Worm (Caenorhabditis elegans): ENCODE results near the gene srx-82.

The srx-82 gene

ce11 chrV:11543564-11543963, 46.0 kb upstream of the srx-82 start, which contains the start of gene F38B7.2:
F38B7.2 (plus strand) TSS chrV:11543963.
- TF ChIP-seq lin-15B (tag; optimal IDR thresholded peaks at IDR 0.05) (no peak), spr-1 (tag; optimal IDR thresholded peaks at IDR 0.05) (no peak), nhr-28 (tag; optimal IDR thresholded peaks at IDR 0.05) (peak; percentile 4), hlh-30 (tag; optimal IDR thresholded peaks at IDR 0.05; ENCODE audit: insufficient read depth) (peak; percentile 3), egl-43 (GFP tag; IDR thresholded peaks at IDR 0.05) (no peak), nhr-25 (tag; optimal IDR thresholded peaks at IDR 0.05; ENCODE audit: borderline replicate concordance, insufficient read depth) (peak; percentile 43), hlh-11 (tag; optimal IDR thresholded peaks at IDR 0.05) (peak; percentile 12), Y105C5A.15 (GFP tag; IDR thresholded peaks at IDR 0.05) (no peak), nhr-10 (tag; optimal IDR thresholded peaks at IDR 0.05) (peak; percentile 30), aha-1 (tag) (peak; percentile 49), unc-62 (GFP tag; optimal IDR thresholded peaks at IDR 0.05 in 1 of 2) (peak in 1 of 2 experiments; percentile 71), unc-62 (tag; optimal IDR thresholded peaks at IDR 0.05) (no peak), nhr-237 (tag; optimal IDR thresholded peaks at IDR 0.05) (no peak), nhr-48 (tag; optimal IDR thresholded peaks at IDR 0.05) (peak; percentile 66), Y48G9A.11 (GFP tag; IDR thresholded peaks at IDR 0.05) (no peak)

- TF ChIP-seq aha-1 (tag) (peak; percentile 49), ces-1 (GFP tag; optimal IDR thresholded peaks at IDR 0.05) (no peak)
These were observed 44.3 kb upstream of the srx-82 start, which contains the start of gene F38B7.10 for ce11 chrV:11545227-11545626. F38B7.10 (plus strand) TSS chrV:11545527.

DNA sequence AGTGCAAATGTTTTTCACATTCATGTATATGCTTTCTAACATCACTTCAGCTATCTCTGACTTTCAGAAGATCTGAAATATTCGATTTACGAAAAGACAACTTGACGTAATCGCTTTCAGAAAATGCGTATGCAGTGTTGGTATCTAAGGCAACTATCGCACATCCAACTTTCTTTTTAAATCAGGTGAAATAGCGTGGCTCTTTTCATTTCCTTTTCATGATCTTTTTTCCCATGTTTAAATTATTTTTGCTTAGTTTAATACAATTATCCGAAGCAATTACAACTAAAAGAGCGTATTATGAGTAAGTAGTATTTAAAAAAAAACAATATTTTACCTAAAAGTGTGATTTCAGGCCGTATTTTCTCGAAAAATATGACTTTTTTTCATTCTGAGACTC, 42.7 kb upstream of the srx-82 start, which contains the start of gene F38B7.11:
Gene F38B7.11, plus strand, starts transcription at position 301 of the 400 bp plus-strand sequence.
- no peak for TF ChIP-seq unc-39 (tag; optimal IDR thresholded peaks at IDR 0.05)
- no peak for TF ChIP-seq unc-130 (GFP tag; optimal IDR thresholded peaks at IDR 0.05)
- no peak for TF ChIP-seq lin-39 (tag; optimal IDR thresholded peaks at IDR 0.05)
- TF ChIP-seq daf-8 (GFP tag; IDR thresholded peaks at IDR 0.05) = no peak

ce11 chrV:11548914-11549406, 40.6 kb upstream of the srx-82 start, which contains the start of the genes F38B7.17 and F38B7.3:
F38B7.17 (minus strand) TSS chrV:11548964.
F38B7.3 (plus strand) TSS chrV:11549107.
- no peak for TF ChIP-seq php-3 (GFP tag; IDR thresholded peaks at IDR 0.05)
- no peak for TF ChIP-seq saeg-2 (GFP tag; IDR thresholded peaks at IDR 0.05)
- no peak for TF ChIP-seq jun-1 (tag; optimal IDR thresholded peaks at IDR 0.05)
- no peak for TF ChIP-seq nhr-42 (GFP tag; IDR thresholded peaks at IDR 0.05)
- no peak for TF ChIP-seq nhr-111 (GFP tag; optimal IDR thresholded peaks at IDR 0.05)
- TF ChIP-seq daf-8 (GFP tag; IDR thresholded peaks at IDR 0.05) = no peak
- no peak for TF ChIP-seq F49E8.2 (tag; optimal IDR thresholded peaks at IDR 0.05; ENCODE audit: borderline replicate concordance)
- no peak for TF ChIP-seq F26F4.8 (GFP tag; conservative IDR thresholded peaks at IDR 0.05)
- TF ChIP-seq lim-7 (GFP tag; IDR thresholded peaks at IDR 0.05) = no peak
- TF ChIP-seq fkh-10 (GFP tag; optimal IDR thresholded peaks at IDR 0.05) = no peak
- no peak for TF ChIP-seq dmd-8 (GFP tag; IDR thresholded peaks at IDR 0.05)
- no peak for TF ChIP-seq spr-3 (GFP tag; optimal IDR thresholded peaks at IDR 0.05)
- TF ChIP-seq egl-27 (tag; optimal IDR thresholded peaks at IDR 0.05) = no peak
- no peak for TF ChIP-seq arid-1 (GFP tag; conservative IDR thresholded peaks at IDR 0.05)
- no peak for TF ChIP-seq mdt-29 (GFP tag; IDR thresholded peaks at IDR 0.05)
- no peak for TF ChIP-seq nhr-102 (tag; optimal IDR thresholded peaks at IDR 0.05)
- TF ChIP-seq nhr-41 (GFP tag; IDR thresholded peaks at IDR 0.05) = no peak
- TF ChIP-seq Y48G9A.11 (GFP tag; IDR thresholded peaks at IDR 0.05) = no peak
- no peak for TF ChIP-seq zag-1 (tag; optimal IDR thresholded peaks at IDR 0.05)
- no peak for TF ChIP-seq lin-29 (GFP tag; IDR thresholded peaks at IDR 0.05)
- no peak for TF ChIP-seq ceh-32 (tag; optimal IDR thresholded peaks at IDR 0.05; ENCODE audit: poor library complexity)
- TF ChIP-seq zip-2 (tag; optimal IDR thresholded peaks at IDR 0.05) = no peak
- peak in 1 of 2 experiments; percentile 61 for TF ChIP-seq lsy-2 (tag; optimal IDR thresholded peaks at IDR 0.05)
- peak; percentile 66 for TF ChIP-seq pqm-1 (tag; optimal IDR thresholded peaks at IDR 0.05)
- TF ChIP-seq mes-2 (tag; optimal IDR thresholded peaks at IDR 0.05; ENCODE audit: poor library complexity, severe bottlenecking) = peak; percentile 46
- peak; percentile 26 for TF ChIP-seq ama-1 (optimal IDR thresholded peaks at IDR 0.05)
- TF ChIP-seq ZK337.2 (GFP tag; IDR thresholded peaks at IDR 0.05) = no peak
- TF ChIP-seq nhr-77 (tag; optimal IDR thresholded peaks at IDR 0.05) = no peak
- peak; percentile 63 for TF ChIP-seq nhr-25 (tag; optimal IDR thresholded peaks at IDR 0.05; ENCODE audit: borderline replicate concordance, insufficient read depth)
- TF ChIP-seq vab-7 (GFP tag; IDR thresholded peaks at IDR 0.05) = no peak
